Worm (Caenorhabditis elegans): Measurements from ENCODE around the gene cht-3.
A peak's percentile ranks its signal among the peaks of the same experiment; 100 is the strongest.

Gene cht-3

DNA sequence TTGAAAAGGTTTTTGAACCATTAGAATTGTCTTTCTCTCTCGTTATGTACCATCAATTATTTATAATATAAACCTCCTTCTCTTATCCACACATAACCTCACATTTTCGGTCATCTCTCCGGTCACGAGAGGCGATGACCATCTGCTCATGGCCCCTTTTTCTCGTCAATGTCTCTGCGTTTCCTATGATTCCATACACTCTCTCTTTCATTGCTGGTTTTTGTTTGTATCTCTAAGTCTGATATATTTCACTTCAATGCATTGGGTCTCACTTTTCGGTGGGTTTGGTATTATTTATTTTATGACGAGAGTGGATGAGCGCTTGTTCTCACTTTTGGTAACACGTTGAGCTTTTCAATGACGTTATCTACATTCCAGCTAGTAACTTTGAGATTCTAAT, 19.6 kb downstream of the cht-3 start:
- TF ChIP-seq blmp-1 (tag; optimal IDR thresholded peaks at IDR 0.05; ENCODE audit: insufficient read depth) (peak; percentile 16), mbf-1 (tag; optimal IDR thresholded peaks at IDR 0.05) (no peak), peb-1 (tag; optimal IDR thresholded peaks at IDR 0.05) (no peak), ama-1 (optimal IDR thresholded peaks at IDR 0.05) (no peak), lin-13 (GFP tag; optimal IDR thresholded peaks at IDR 0.05) (no peak), Y55F3AM.14 (GFP tag; optimal IDR thresholded peaks at IDR 0.05) (no peak), sma-9 (GFP tag; optimal IDR thresholded peaks at IDR 0.05) (peak; percentile 84), sma-9 (tag; optimal IDR thresholded peaks at IDR 0.05) (no peak), ztf-11 (tag; optimal IDR thresholded peaks at IDR 0.05) (no peak), dmd-4 (tag; optimal IDR thresholded peaks at IDR 0.05) (no peak), fos-1 (tag; optimal IDR thresholded peaks at IDR 0.05) (peak; percentile 70), egl-27 (tag; optimal IDR thresholded peaks at IDR 0.05) (peak; percentile 70), alr-1 (tag; optimal IDR thresholded peaks at IDR 0.05) (no peak), ceh-16 (tag; optimal IDR thresholded peaks at IDR 0.05) (no peak), nhr-10 (tag; optimal IDR thresholded peaks at IDR 0.05) (no peak), sma-3 (GFP tag; optimal IDR thresholded peaks at IDR 0.05) (peak; percentile 51), F13H6.1 (tag; optimal IDR thresholded peaks at IDR 0.05) (peak; percentile 86), snpc-4 (tag; optimal IDR thresholded peaks at IDR 0.05) (peak; percentile 8), aly-2 (tag; optimal IDR thresholded peaks at IDR 0.05) (no peak), nhr-77 (tag; optimal IDR thresholded peaks at IDR 0.05) (no peak), elt-1 (tag; optimal IDR thresholded peaks at IDR 0.05) (no peak), ztf-4 (tag; optimal IDR thresholded peaks at IDR 0.05) (peak; percentile 31), gmeb-1 (tag; optimal IDR thresholded peaks at IDR 0.05) (peak; percentile 45), sem-4 (tag; optimal IDR thresholded peaks at IDR 0.05) (peak; percentile 82), ZK546.5 (tag; optimal IDR thresholded peaks at IDR 0.05) (no peak), nhr-23 (tag; optimal IDR thresholded peaks at IDR 0.05) (no peak), unc-62 (GFP tag; optimal IDR thresholded peaks at IDR 0.05) (no peak), unc-55 (GFP tag; optimal IDR thresholded peaks at IDR 0.05) (peak; percentile 58), C34F6.9 (tag; optimal IDR thresholded peaks at IDR 0.05) (peak; percentile 85), lin-39 (tag; optimal IDR thresholded peaks at IDR 0.05) (peak; percentile 41), mdl-1 (tag; optimal IDR thresholded peaks at IDR 0.05) (peak; percentile 26 to 37), unc-39 (tag; optimal IDR thresholded peaks at IDR 0.05) (no peak), elt-3 (tag; optimal IDR thresholded peaks at IDR 0.05) (no peak), crh-2 (tag; optimal IDR thresholded peaks at IDR 0.05) (peak; percentile 65), skn-1 (tag; optimal IDR thresholded peaks at IDR 0.05) (no peak), ceh-82 (tag; optimal IDR thresholded peaks at IDR 0.05) (no peak), ztf-1 (GFP tag; conservative IDR thresholded peaks at IDR 0.05) (no peak), nhr-21 (tag; optimal IDR thresholded peaks at IDR 0.05) (peak; percentile 45), lin-11 (tag; optimal IDR thresholded peaks at IDR 0.05) (no peak), R02D3.7 (tag; optimal IDR thresholded peaks at IDR 0.05) (no peak), nhr-12 (tag; optimal IDR thresholded peaks at IDR 0.05) (no peak), nhr-25 (tag; optimal IDR thresholded peaks at IDR 0.05) (peak; percentile 55), nhr-237 (tag; optimal IDR thresholded peaks at IDR 0.05) (no peak), nhr-11 (tag; optimal IDR thresholded peaks at IDR 0.05) (no peak), mab-5 (tag; optimal IDR thresholded peaks at IDR 0.05) (peak; percentile 70), nhr-6 (tag; optimal IDR thresholded peaks at IDR 0.05) (peak; percentile 39), zag-1 (tag; optimal IDR thresholded peaks at IDR 0.05) (no peak), nhr-129 (tag; optimal IDR thresholded peaks at IDR 0.05) (peak; percentile 87), lsy-2 (tag; optimal IDR thresholded peaks at IDR 0.05) (peak in 1 of 2 experiments; percentile 81)
